Fruit fly (Drosophila melanogaster) whole organism, wandering third instar larva: ENCODE data around the gene dnk.

ENCODE experiments used
- CG9705 ChIP-seq: fragments of 200-800 bp; sonication (Bioruptor generic); optimal IDR thresholded peaks from 2 replicates; lab custom pipeline; 2018; ENCODE audit warnings: missing biosample characterization, mild to moderate bottlenecking, missing genetic modification characterization
- CrebA ChIP-seq: fragments of 200-800 bp; sonication (Bioruptor generic); optimal IDR thresholded peaks from 2 replicates; lab custom pipeline; 2016; ENCODE audit warnings: missing biosample characterization, mild to moderate bottlenecking, missing genetic modification characterization, borderline replicate concordance
- Dif ChIP-seq: fragments of 200-275, 200-300 bp; sonication (Bioruptor generic); optimal IDR thresholded peaks from 2 replicates; lab custom pipeline; 2018; ENCODE audit warnings: missing biosample characterization, missing genetic modification characterization; ENCODE audit not compliant: partially characterized antibody
- Hr78 ChIP-seq: fragments of >200 bp; optimal IDR thresholded peaks from 2 replicates; lab custom pipeline; 2017; ENCODE audit warnings: missing biosample characterization, missing genetic modification characterization
- Hr83 ChIP-seq: fragments of 200-300 bp; sonication (Bioruptor generic); optimal IDR thresholded peaks from 2 replicates; lab custom pipeline; 2016; ENCODE audit warnings: missing biosample characterization, mild to moderate bottlenecking, missing genetic modification characterization, moderate library complexity; ENCODE audit not compliant: poor library complexity, severe bottlenecking
- Myc ChIP-seq: fragments of >200 bp; optimal IDR thresholded peaks from 2 replicates; lab custom pipeline; 2017
- N ChIP-seq: fragments of >200 bp; optimal IDR thresholded peaks from 2 replicates; lab custom pipeline; 2018; ENCODE audit warnings: missing biosample characterization, missing external identifiers, missing genetic modification characterization
- Sp1 ChIP-seq: fragments of 200-800 bp; sonication (Bioruptor generic); optimal IDR thresholded peaks from 3 replicates; lab custom pipeline; 2019; ENCODE audit warnings: missing biosample characterization, mild to moderate bottlenecking, missing genetic modification characterization, moderate library complexity
- Vsx2 ChIP-seq: fragments of 200-300, 225-300 bp; sonication (Bioruptor generic); optimal IDR thresholded peaks from 2 replicates; lab custom pipeline; 2018; ENCODE audit warnings: missing biosample characterization, missing genetic modification characterization; ENCODE audit not compliant: partially characterized antibody
- brk ChIP-seq: fragments of 200-800 bp; sonication (Bioruptor generic); optimal IDR thresholded peaks from 2 replicates; lab custom pipeline; 2016; ENCODE audit warnings: missing biosample characterization, mild to moderate bottlenecking, missing genetic modification characterization
- h ChIP-seq: fragments of 200-800 bp; sonication (Bioruptor generic); optimal IDR thresholded peaks from 3 replicates; lab custom pipeline; 2016; ENCODE audit warnings: missing biosample characterization, mild to moderate bottlenecking, missing genetic modification characterization
- pan ChIP-seq: fragments of >200 bp; optimal IDR thresholded peaks from 2 replicates; lab custom pipeline; 2017
- tai ChIP-seq: sonication (Bioruptor generic); optimal IDR thresholded peaks from 2 replicates; lab custom pipeline; 2016; ENCODE audit warnings: missing biosample characterization, missing genetic modification characterization
- usp ChIP-seq: fragments of >200 bp; optimal IDR thresholded peaks from 2 replicates; lab custom pipeline; 2017; ENCODE audit warnings: missing biosample characterization, missing genetic modification characterization

DNA sequence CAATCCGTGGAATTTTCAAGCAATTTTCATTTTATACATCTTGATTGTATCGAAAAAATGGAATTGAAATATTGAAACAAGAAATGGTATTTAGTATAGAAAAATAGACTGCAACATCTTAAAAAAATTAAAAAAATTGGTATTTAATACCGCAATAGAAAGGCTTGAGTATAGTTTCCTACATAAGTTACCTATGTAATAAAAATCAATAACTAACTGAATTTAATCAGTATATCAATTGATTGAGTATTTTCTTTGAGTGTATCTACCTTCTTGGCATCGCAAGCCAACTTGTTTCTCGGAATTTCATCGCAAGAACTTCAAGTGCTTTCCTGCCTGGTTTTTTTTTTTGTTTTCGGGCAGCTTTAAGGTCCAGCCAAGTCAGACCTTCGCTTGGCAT is 9.7 kb downstream of the dnk start:
- no peak for TF ChIP-seq Vsx2 (GFP tag; lab: Kevin White, UChicago)
- peak; percentile 66 for TF ChIP-seq h (GFP tag; lab: Kevin White, UChicago)
- TF ChIP-seq pan: no peak
- no peak for TF ChIP-seq tai (GFP tag; lab: Kevin White, UChicago)
- no peak for TF ChIP-seq Dif
- peak; percentile 15 for TF ChIP-seq brk (GFP tag; lab: Kevin White, UChicago)
- TF ChIP-seq N (GFP tag; lab: Kevin White, UChicago): no peak
- no peak for TF ChIP-seq CG9705 (GFP tag; lab: Kevin White, UChicago)
- TF ChIP-seq usp (GFP tag; lab: Kevin White, UChicago): no peak
- peak; percentile 77 for TF ChIP-seq Sp1 (GFP tag; lab: Kevin White, UChicago)
- no peak for TF ChIP-seq Myc (lab: Kevin White, UChicago)
- TF ChIP-seq CrebA (GFP tag; lab: Kevin White, UChicago): no peak
- TF ChIP-seq Hr83 (GFP tag; lab: Kevin White, UChicago): no peak
- no peak for TF ChIP-seq Hr78 (GFP tag; lab: Kevin White, UChicago)
